Fruit fly (Drosophila melanogaster) whole organism, embryonic: ENCODE data around the gene CG10254.

ENCODE experiments used
- Bgb ChIP-seq: fragments of 200-800 bp; sonication (Bioruptor generic); IDR thresholded peaks from 2 replicates; pipeline ENCODE4 v1.3.6; 2022; ENCODE audit warnings: missing biosample characterization, missing genetic modification characterization; ENCODE audit not compliant: partially characterized antibody
- CG17186 ChIP-seq: fragments of 200-800 bp; sonication (Bioruptor generic); optimal IDR thresholded peaks from 3 replicates; lab custom pipeline; 2017; ENCODE audit warnings: missing biosample characterization, missing genetic modification reagents, missing genetic modification characterization
- Dbx ChIP-seq: fragments of 200-800 bp; sonication (Bioruptor generic); IDR thresholded peaks from 3 replicates; pipeline ENCODE4 v1.3.6; 2022; ENCODE audit warnings: missing biosample characterization, missing genetic modification characterization
- Dek ChIP-seq: fragments of 200-800 bp; sonication (Bioruptor generic); optimal IDR thresholded peaks from 3 replicates; lab custom pipeline; 2019; ENCODE audit warnings: missing biosample characterization, mild to moderate bottlenecking, missing genetic modification characterization, moderate library complexity
- NfI ChIP-seq: fragments of 200-800 bp; sonication (Bioruptor generic); optimal IDR thresholded peaks from 3 replicates; lab custom pipeline; 2018; ENCODE audit warnings: missing biosample characterization, mild to moderate bottlenecking, missing genetic modification characterization, moderate library complexity
- Scr ChIP-seq: fragments of 200-800 bp; sonication (Bioruptor generic); IDR thresholded peaks from 2 replicates; pipeline ENCODE4 v1.3.6; 2022; ENCODE audit warnings: missing biosample characterization, missing genetic modification characterization; ENCODE audit not compliant: partially characterized antibody
- ash1 ChIP-seq: fragments of 200-800 bp; sonication (Bioruptor generic); optimal IDR thresholded peaks from 2 replicates; lab custom pipeline; 2018; ENCODE audit warnings: missing biosample characterization, mild to moderate bottlenecking, missing genetic modification characterization
- grau ChIP-seq: fragments of 200-800 bp; optimal IDR thresholded peaks from 3 replicates; lab custom pipeline; 2019; ENCODE audit warnings: missing biosample characterization, mild to moderate bottlenecking, missing genetic modification characterization, moderate library complexity
- sd ChIP-seq: fragments of 200-800 bp; sonication (Bioruptor generic); optimal IDR thresholded peaks from 3 replicates; lab custom pipeline; 2018; ENCODE audit warnings: missing biosample characterization, mild to moderate bottlenecking, missing genetic modification characterization, moderate library complexity
- twi ChIP-seq: fragments of 200-800 bp; optimal IDR thresholded peaks from 2 replicates; lab custom pipeline; 2019; ENCODE audit warnings: missing biosample characterization, mild to moderate bottlenecking, missing genetic modification characterization, moderate library complexity

dm6 chr3R:23714852-23715251 lies 20.1 kb upstream of the CG10254 start:
- TF ChIP-seq Dek (tag; lab: Kevin White, UChicago) (no peak), sd (tag; lab: Kevin White, UChicago) (peak; percentile 37), Bgb (GFP tag; lab: Robert Waterston, UW) (no peak), NfI (GFP tag; lab: Kevin White, UChicago) (no peak), ash1 (GFP tag; lab: Kevin White, UChicago) (no peak), grau (tag; lab: Kevin White, UChicago) (no peak), Scr (no peak), Dbx (GFP tag; lab: Robert Waterston, UW) (no peak), CG17186 (GFP tag; lab: Kevin White, UChicago) (no peak), twi (tag; lab: Kevin White, UChicago) (no peak)
